Worm (Caenorhabditis elegans): ENCODE measurements around the gene spp-19.

The spp-19 gene

DNA sequence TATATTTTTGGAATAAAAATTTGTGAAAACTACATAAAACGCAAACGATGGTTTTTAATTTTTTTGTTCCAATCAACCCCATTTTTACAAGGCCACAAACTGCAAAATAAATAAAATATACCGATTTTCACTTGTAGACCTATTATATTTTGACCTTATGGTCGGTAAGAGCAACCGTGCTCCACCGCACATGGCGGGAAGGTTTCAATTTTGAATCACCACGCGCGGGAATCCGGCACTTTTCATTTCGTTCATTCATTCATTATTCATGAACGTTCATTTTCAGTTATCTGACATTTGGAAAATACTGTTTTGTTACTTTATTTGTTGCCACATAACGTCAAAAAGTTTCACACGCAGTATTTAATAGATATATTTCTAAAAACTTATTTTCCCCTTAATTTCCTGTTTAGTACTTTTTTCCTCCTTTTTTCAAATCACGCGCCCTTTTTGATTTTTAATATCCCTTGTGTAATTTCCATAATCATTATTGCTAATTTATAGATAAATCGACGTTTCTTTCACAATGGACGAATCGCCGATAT, 32.3 kb upstream of the spp-19 start, which contains the start of gene hcp-1:
Gene hcp-1 (plus strand): TSS at position 495 of the 545 bp plus-strand sequence.
- peak; percentile 77 for TF ChIP-seq F49E8.2 (tag; optimal IDR thresholded peaks at IDR 0.05; ENCODE audit: borderline replicate concordance)
- no peak for TF ChIP-seq pqm-1 (tag; optimal IDR thresholded peaks at IDR 0.05)
- peak; percentile 85 for TF ChIP-seq dpl-1 (GFP tag; optimal IDR thresholded peaks at IDR 0.05)
- no peak for TF ChIP-seq ceh-62 (tag; optimal IDR thresholded peaks at IDR 0.05)
- no peak for TF ChIP-seq egl-43 (GFP tag; IDR thresholded peaks at IDR 0.05)
- no peak for TF ChIP-seq lir-3 (tag; optimal IDR thresholded peaks at IDR 0.05)
- no peak for TF ChIP-seq ZK546.5 (tag; optimal IDR thresholded peaks at IDR 0.05)
- no peak for TF ChIP-seq hmg-1.1 (GFP tag; IDR thresholded peaks at IDR 0.05)
- no peak for TF ChIP-seq cey-2 (tag; optimal IDR thresholded peaks at IDR 0.05; ENCODE audit: borderline replicate concordance, insufficient read depth)
- no peak for TF ChIP-seq T26A8.4 (GFP tag; IDR thresholded peaks at IDR 0.05)
- TF ChIP-seq rbr-2 (tag; optimal IDR thresholded peaks at IDR 0.05), result no peak
- no peak for TF ChIP-seq duxl-1 (tag; optimal IDR thresholded peaks at IDR 0.05; ENCODE audit: poor library complexity)
- no peak for TF ChIP-seq mxl-2 (GFP tag; conservative IDR thresholded peaks at IDR 0.05)
- TF ChIP-seq zag-1 (tag; optimal IDR thresholded peaks at IDR 0.05), result no peak
- no peak for TF ChIP-seq ceh-44 (GFP tag; IDR thresholded peaks at IDR 0.05)
- TF ChIP-seq skn-1 (tag; optimal IDR thresholded peaks at IDR 0.05), result no peak
- no peak for TF ChIP-seq mdt-29 (GFP tag; IDR thresholded peaks at IDR 0.05)
- no peak for TF ChIP-seq fos-1 (tag; optimal IDR thresholded peaks at IDR 0.05)
- no peak for TF ChIP-seq daf-12 (tag; optimal IDR thresholded peaks at IDR 0.05)
- TF ChIP-seq sdz-12 (GFP tag; optimal IDR thresholded peaks at IDR 0.05), result no peak
- no peak for TF ChIP-seq fkh-10 (GFP tag; optimal IDR thresholded peaks at IDR 0.05)
- no peak for TF ChIP-seq ztf-7 (tag; optimal IDR thresholded peaks at IDR 0.05)
- peak; percentile 55; the same call in 1 of the 2 replicates for TF ChIP-seq snpc-1.2 (GFP tag; IDR thresholded peaks at IDR 0.05)
- no peak for TF ChIP-seq unc-39 (tag; optimal IDR thresholded peaks at IDR 0.05)
- no peak for TF ChIP-seq nhr-11 (tag; optimal IDR thresholded peaks at IDR 0.05)
- peak; percentile 81 for TF ChIP-seq Y48G9A.11 (GFP tag; IDR thresholded peaks at IDR 0.05)
- no peak for TF ChIP-seq hif-1 (tag; optimal IDR thresholded peaks at IDR 0.05)
- TF ChIP-seq lin-1 (GFP tag; IDR thresholded peaks at IDR 0.05), result no peak
- no peak for TF ChIP-seq zip-2 (tag; optimal IDR thresholded peaks at IDR 0.05)
- peak; percentile 81 for TF ChIP-seq unc-130 (GFP tag; optimal IDR thresholded peaks at IDR 0.05)
- no peak for TF ChIP-seq nhr-10 (tag; optimal IDR thresholded peaks at IDR 0.05)
- TF ChIP-seq hlh-30 (tag; optimal IDR thresholded peaks at IDR 0.05; ENCODE audit: insufficient read depth), result no peak
- no peak for TF ChIP-seq pha-4 (GFP tag; IDR thresholded peaks at IDR 0.05)
- no peak for TF ChIP-seq pha-4 (tag; optimal IDR thresholded peaks at IDR 0.05)
- no peak for TF ChIP-seq D1046.2 (GFP tag; IDR thresholded peaks at IDR 0.05)
- no peak for TF ChIP-seq R02D3.7 (tag; optimal IDR thresholded peaks at IDR 0.05)
- TF ChIP-seq aly-2 (tag; optimal IDR thresholded peaks at IDR 0.05), result no peak
- TF ChIP-seq nhr-102 (tag; optimal IDR thresholded peaks at IDR 0.05), result no peak
- no peak for TF ChIP-seq ztf-11 (tag; optimal IDR thresholded peaks at IDR 0.05)
- TF ChIP-seq nhr-6 (tag; optimal IDR thresholded peaks at IDR 0.05), result peak; percentile 47
- no peak for TF ChIP-seq ceh-32 (tag; optimal IDR thresholded peaks at IDR 0.05; ENCODE audit: poor library complexity)
- no peak for TF ChIP-seq nhr-76 (tag; optimal IDR thresholded peaks at IDR 0.05)
- no peak for TF ChIP-seq nhr-25 (tag; optimal IDR thresholded peaks at IDR 0.05; ENCODE audit: borderline replicate concordance, insufficient read depth)
- no peak for TF ChIP-seq mep-1 (tag; optimal IDR thresholded peaks at IDR 0.05)
- no peak for TF ChIP-seq ceh-28 (tag; optimal IDR thresholded peaks at IDR 0.05)
- TF ChIP-seq set-16 (GFP tag; IDR thresholded peaks at IDR 0.05), result no peak
- TF ChIP-seq lin-38 (GFP tag; IDR thresholded peaks at IDR 0.05), result peak; percentile 97
- no peak for TF ChIP-seq gei-8 (GFP tag; optimal IDR thresholded peaks at IDR 0.05)
- TF ChIP-seq nhr-28 (tag; optimal IDR thresholded peaks at IDR 0.05), result peak; percentile 35

All from whole organism, L4 larva.